Fruit fly (Drosophila melanogaster): ENCODE measurements around the gene CG14879.

CG14879 gene

DNA sequence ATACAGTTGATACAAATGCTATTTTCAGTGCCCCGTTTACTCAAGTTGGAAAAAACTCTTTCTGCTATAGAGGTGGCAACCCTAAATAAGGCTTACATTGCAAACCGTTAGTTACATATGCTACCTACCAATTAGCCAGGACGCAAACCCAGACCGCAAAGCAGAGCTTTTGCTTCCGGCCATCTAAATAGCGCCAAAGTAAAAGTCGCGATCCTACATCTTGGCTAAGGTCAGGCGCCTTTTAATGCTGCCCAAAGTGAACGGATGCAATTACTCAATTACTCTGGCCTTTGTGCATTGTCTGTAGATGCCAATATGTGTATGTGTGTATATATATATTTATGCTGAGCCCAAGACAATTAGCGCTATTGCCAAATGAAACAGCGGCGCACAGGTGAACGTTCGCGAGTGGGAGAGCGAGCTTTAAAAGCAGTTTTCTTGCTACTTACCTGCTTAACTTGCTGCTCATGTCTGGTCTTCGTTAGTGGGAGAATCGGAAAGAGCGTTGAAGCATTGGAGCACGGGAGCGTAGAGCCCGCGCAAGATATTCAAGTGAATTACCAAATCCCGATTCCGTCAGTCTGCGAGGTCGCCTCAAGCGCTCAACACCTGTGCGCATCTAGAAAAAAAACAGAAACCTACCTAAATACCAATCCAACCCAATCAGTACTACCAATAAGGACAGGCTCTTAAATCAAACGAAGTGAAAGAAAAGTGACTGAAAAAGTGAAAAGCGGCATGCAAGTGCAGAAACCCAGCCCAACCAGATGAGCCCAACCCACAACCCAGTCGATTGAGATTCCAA is 43.6 kb downstream of the CG14879 start, which contains the start of gene Zip89B (continued):
- TF ChIP-seq CG12391 (tag; optimal IDR thresholded peaks at IDR 0.05): no peak
- peak; percentile 28 for TF ChIP-seq lab (GFP tag; optimal IDR thresholded peaks at IDR 0.05)
- TF ChIP-seq dmrt11E (tag; optimal IDR thresholded peaks at IDR 0.05): no peak
- peak; percentile 82 for TF ChIP-seq Ets65A (GFP tag)
- no peak for TF ChIP-seq wdn (GFP tag; IDR thresholded peaks at IDR 0.05)
- TF ChIP-seq chinmo (GFP tag; IDR thresholded peaks at IDR 0.05; ENCODE audit: partially characterized antibody): 0 out of 4 replicates have a peak, but pooled peaks have one; percentile 51
- TF ChIP-seq CG15514 (GFP tag; optimal IDR thresholded peaks at IDR 0.05): peak; percentile 14
- peak; percentile 13; the same call in 1 of the 2 replicates for TF ChIP-seq CG6689 (GFP tag; IDR thresholded peaks at IDR 0.05)
- no peak for TF ChIP-seq abd-A (tag; optimal IDR thresholded peaks at IDR 0.05)
- TF ChIP-seq Dp (GFP tag; optimal IDR thresholded peaks at IDR 0.05): peak; percentile 41
- peak; percentile 48 for TF ChIP-seq CG10543 (GFP tag; optimal IDR thresholded peaks at IDR 0.05)
- TF ChIP-seq Pdp1 (GFP tag; optimal IDR thresholded peaks at IDR 0.05): peak in 1 of 2 experiments; percentile 56
- peak; percentile 40 for TF ChIP-seq pita (GFP tag; optimal IDR thresholded peaks at IDR 0.05)
- peak; percentile 58 for TF ChIP-seq ftz-f1 (GFP tag; optimal IDR thresholded peaks at IDR 0.05)
- TF ChIP-seq caup (GFP tag; optimal IDR thresholded peaks at IDR 0.05; ENCODE audit: severe bottlenecking): peak; percentile 16
